Fruit fly (Drosophila melanogaster): ENCODE measurements around the gene Mat89Ba.

Mat89Ba gene

DNA sequence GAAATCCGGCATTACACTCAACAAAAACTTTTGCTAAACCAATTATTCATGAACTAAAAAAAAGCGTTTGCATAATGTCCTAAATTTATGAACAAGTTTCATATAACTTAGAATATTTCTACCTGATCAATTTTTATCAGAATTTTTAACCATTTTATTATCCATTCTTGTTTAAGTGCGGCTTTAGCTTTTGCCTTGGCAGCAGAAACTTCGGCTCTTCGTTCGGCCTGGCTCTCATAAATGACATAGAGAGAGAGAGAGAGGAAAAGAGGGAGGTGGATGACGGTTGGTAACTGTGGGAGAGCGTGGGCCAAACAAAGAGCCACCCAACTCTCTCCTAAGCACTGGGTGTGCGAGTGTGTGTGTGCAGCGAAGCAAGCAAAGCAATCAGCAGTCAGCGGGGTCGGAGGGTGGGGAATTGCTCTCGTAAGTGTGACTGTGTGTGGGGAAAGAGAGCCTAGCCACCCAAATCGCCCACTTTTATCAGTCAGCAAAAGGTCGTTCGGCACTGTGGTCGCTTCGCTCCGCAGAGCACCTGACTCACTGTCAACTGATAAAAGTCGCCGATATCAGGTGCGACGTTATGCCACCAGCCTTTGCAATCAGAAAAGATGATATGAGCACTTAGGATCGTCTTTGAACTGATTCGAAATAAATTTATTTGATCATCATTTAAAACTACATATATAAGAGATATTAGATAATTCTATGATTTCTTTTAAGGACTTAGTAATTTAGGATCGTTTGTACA, 47.6 kb downstream of the Mat89Ba start (continued):
- TF ChIP-seq Hmr (GFP tag; optimal IDR thresholded peaks at IDR 0.05) (peak; percentile 98), CG1529 (GFP tag; optimal IDR thresholded peaks at IDR 0.05) (peak; percentile 98), danr (GFP tag; IDR thresholded peaks at IDR 0.05) (no peak), Hr51 (GFP tag; optimal IDR thresholded peaks at IDR 0.05) (peak; percentile 97 to 98), CG5180 (GFP tag; optimal IDR thresholded peaks at IDR 0.05) (peak; percentile 91), CG14441 (GFP tag; IDR thresholded peaks at IDR 0.05) (no peak), TFAM (GFP tag; optimal IDR thresholded peaks at IDR 0.05) (peak; percentile 86), CG8944 (GFP tag; optimal IDR thresholded peaks at IDR 0.05) (peak; percentile 97), MESR4 (GFP tag; optimal IDR thresholded peaks at IDR 0.05) (peak; percentile 56), HLH54F (GFP tag; optimal IDR thresholded peaks at IDR 0.05) (peak; percentile 96), ken (GFP tag; IDR thresholded peaks at IDR 0.05) (no peak), CG6765 (GFP tag; optimal IDR thresholded peaks at IDR 0.05) (peak; percentile 96), sr (GFP tag; IDR thresholded peaks at IDR 0.05) (no peak), CG14710 (tag; optimal IDR thresholded peaks at IDR 0.05) (peak; percentile 97), fd96Cb (tag; optimal IDR thresholded peaks at IDR 0.05) (peak; percentile 98), CG2889 (GFP tag; IDR thresholded peaks at IDR 0.05) (no peak), CG8765 (GFP tag; IDR thresholded peaks at IDR 0.05) (no peak), Nf-YC (tag; optimal IDR thresholded peaks at IDR 0.05) (peak; percentile 75), sima (GFP tag; optimal IDR thresholded peaks at IDR 0.05) (peak; percentile 93), CG15514 (GFP tag; optimal IDR thresholded peaks at IDR 0.05) (peak; percentile 94), Mrtf (GFP tag; IDR thresholded peaks at IDR 0.05) (no peak), CG12155 (GFP tag; optimal IDR thresholded peaks at IDR 0.05) (peak; percentile 93), Hsf (GFP tag; optimal IDR thresholded peaks at IDR 0.05) (peak; percentile 97), lola (GFP tag; optimal IDR thresholded peaks at IDR 0.05) (peak in 1 of 3 experiments; percentile 98), CG10274 (GFP tag; optimal IDR thresholded peaks at IDR 0.05) (peak; percentile 80), abd-A (tag; optimal IDR thresholded peaks at IDR 0.05) (peak; percentile 96), CG6683 (GFP tag; optimal IDR thresholded peaks at IDR 0.05) (peak; percentile 98), trh (GFP tag; optimal IDR thresholded peaks at IDR 0.05) (peak; percentile 93), Bteb2 (GFP tag; optimal IDR thresholded peaks at IDR 0.05) (peak; percentile 98), Dll (GFP tag; IDR thresholded peaks at IDR 0.05; ENCODE audit: partially characterized antibody) (no peak), fd3F (GFP tag; optimal IDR thresholded peaks at IDR 0.05) (peak; percentile 97), CG33213 (GFP tag; optimal IDR thresholded peaks at IDR 0.05) (peak; percentile 96), CG11504 (tag; optimal IDR thresholded peaks at IDR 0.05) (peak; percentile 97), Sox100B (GFP tag; optimal IDR thresholded peaks at IDR 0.05) (peak; percentile 97), CG5245 (GFP tag; optimal IDR thresholded peaks at IDR 0.05) (peak; percentile 96), CG12236 (GFP tag; optimal IDR thresholded peaks at IDR 0.05) (peak; percentile 96), HLHmδ (GFP tag; optimal IDR thresholded peaks at IDR 0.05) (peak; percentile 3), CG8478 (optimal IDR thresholded peaks at IDR 0.05) (no peak), z (GFP tag; IDR thresholded peaks at IDR 0.05) (no peak), row (GFP tag; IDR thresholded peaks at IDR 0.05) (no peak), Scr (GFP tag; IDR thresholded peaks at IDR 0.05; ENCODE audit: partially characterized antibody) (no peak), NfI (GFP tag; optimal IDR thresholded peaks at IDR 0.05) (peak; percentile 97), gt (GFP tag; IDR thresholded peaks at IDR 0.05) (no peak), CG17829 (tag; optimal IDR thresholded peaks at IDR 0.05) (peak; percentile 98), CG18764 (GFP tag; optimal IDR thresholded peaks at IDR 0.05) (peak; percentile 96), Mes4 (GFP tag; optimal IDR thresholded peaks at IDR 0.05) (peak; percentile 97), tll (GFP tag; optimal IDR thresholded peaks at IDR 0.05) (peak in 1 of 2 experiments; percentile 62), CG11398 (GFP tag; optimal IDR thresholded peaks at IDR 0.05) (peak; percentile 95), en (GFP tag; optimal IDR thresholded peaks at IDR 0.05) (peak; percentile 96)
